Worm (Caenorhabditis elegans) whole organism, late embryonic: ENCODE results near the gene F41F3.1.

ENCODE experiments used
- C38D4.7 ChIP-seq: fragments of 200-800 bp; sonication (Bioruptor generic); optimal IDR thresholded peaks from 2 replicates; lab custom pipeline; 2018; ENCODE audit warnings: mild to moderate bottlenecking, missing genetic modification characterization, moderate library complexity, missing compliant biosample characterization
- ama-1 ChIP-seq: fragments of 150-350 bp; optimal IDR thresholded peaks from 2 replicates; lab custom pipeline; 2014
- ceh-14 ChIP-seq: sonication (generic microtip); optimal IDR thresholded peaks from 2 replicates; lab custom pipeline; 2016; ENCODE audit warnings: missing genotype, missing genetic modification characterization, missing compliant biosample characterization
- ceh-2 ChIP-seq: sonication (generic microtip); optimal IDR thresholded peaks from 2 replicates; lab custom pipeline; 2016; ENCODE audit warnings: missing genotype, missing genetic modification characterization, missing compliant biosample characterization
- ceh-22 ChIP-seq: sonication (generic microtip); optimal IDR thresholded peaks from 2 replicates; lab custom pipeline; 2017; ENCODE audit warnings: missing biosample characterization, missing genetic modification characterization
- ceh-24 ChIP-seq: sonication (generic microtip); optimal IDR thresholded peaks from 2 replicates; lab custom pipeline; 2016; ENCODE audit warnings: mild to moderate bottlenecking, missing genetic modification characterization, missing compliant biosample characterization
- ceh-34 ChIP-seq: sonication (generic microtip); optimal IDR thresholded peaks from 2 replicates; lab custom pipeline; 2016; ENCODE audit warnings: mild to moderate bottlenecking, missing genetic modification characterization, missing compliant biosample characterization
- ceh-45 ChIP-seq: fragments of 200-800 bp; sonication (Bioruptor generic); IDR thresholded peaks from 2 replicates; pipeline ENCODE4 v1.3.6; 2022; ENCODE audit warnings: missing genetic modification reagents, missing genetic modification characterization, missing compliant biosample characterization
- ceh-9 ChIP-seq: sonication (generic microtip); optimal IDR thresholded peaks from 2 replicates; lab custom pipeline; 2016; ENCODE audit warnings: mild to moderate bottlenecking, missing genetic modification characterization, inconsistent platforms, missing compliant biosample characterization
- che-1 ChIP-seq: sonication (generic microtip); optimal IDR thresholded peaks from 2 replicates; lab custom pipeline; 2016; ENCODE audit warnings: mild to moderate bottlenecking, missing genetic modification characterization, missing compliant biosample characterization
- dve-1 ChIP-seq: sonication (generic microtip); optimal IDR thresholded peaks from 2 replicates; lab custom pipeline; 2017; ENCODE audit warnings: antibody characterized with exemption, mild to moderate bottlenecking, missing genetic modification characterization, missing compliant biosample characterization
- ets-4 ChIP-seq: sonication (generic microtip); optimal IDR thresholded peaks from 2 replicates; lab custom pipeline; 2016; ENCODE audit warnings: missing genetic modification characterization, missing compliant biosample characterization
- eyg-1 ChIP-seq: sonication (generic microtip); optimal IDR thresholded peaks from 2 replicates; lab custom pipeline; 2016; ENCODE audit warnings: missing genotype, missing genetic modification characterization, missing compliant biosample characterization
- fax-1 ChIP-seq: sonication (generic microtip); optimal IDR thresholded peaks from 2 replicates; lab custom pipeline; 2016; ENCODE audit warnings: missing genotype, missing genetic modification characterization, missing compliant biosample characterization
- fkh-10 ChIP-seq: fragments of 150-350 bp; optimal IDR thresholded peaks from 2 replicates; lab custom pipeline; 2014; ENCODE audit warnings: missing biosample characterization, missing genetic modification reagents, missing genetic modification characterization
- fkh-6 ChIP-seq: sonication (generic microtip); optimal IDR thresholded peaks from 2 replicates; lab custom pipeline; 2016; ENCODE audit warnings: missing genetic modification characterization, missing compliant biosample characterization
- gmeb-2 ChIP-seq: sonication (generic microtip); optimal IDR thresholded peaks from 2 replicates; lab custom pipeline; 2016; ENCODE audit warnings: missing genetic modification characterization, inconsistent platforms, missing compliant biosample characterization
- hlh-13 ChIP-seq: fragments of 200-800 bp; sonication (Bioruptor generic); optimal IDR thresholded peaks from 2 replicates; lab custom pipeline; 2018; ENCODE audit warnings: mild to moderate bottlenecking, missing genetic modification characterization, missing compliant biosample characterization
- hlh-6 ChIP-seq: sonication (generic microtip); optimal IDR thresholded peaks from 2 replicates; lab custom pipeline; 2016; ENCODE audit warnings: missing genotype, missing genetic modification characterization, missing compliant biosample characterization
- hlh-8 ChIP-seq: sonication (generic microtip); optimal IDR thresholded peaks from 2 replicates; lab custom pipeline; 2016; ENCODE audit warnings: missing genotype, missing genetic modification characterization, missing compliant biosample characterization
- madf-2 ChIP-seq: sonication (generic microtip); optimal IDR thresholded peaks from 2 replicates; lab custom pipeline; 2017; ENCODE audit warnings: missing genetic modification characterization, missing compliant biosample characterization
- mec-3 ChIP-seq: sonication (generic microtip); optimal IDR thresholded peaks from 2 replicates; lab custom pipeline; 2016; ENCODE audit warnings: borderline replicate concordance, missing genetic modification characterization, missing compliant biosample characterization
- nfya-1 ChIP-seq: sonication (generic microtip); optimal IDR thresholded peaks from 2 replicates; lab custom pipeline; 2017; ENCODE audit warnings: missing genetic modification characterization, mild to moderate bottlenecking, missing compliant biosample characterization, antibody characterized with exemption, moderate library complexity
- odd-2 ChIP-seq: sonication (generic microtip); optimal IDR thresholded peaks from 2 replicates; lab custom pipeline; 2017; ENCODE audit warnings: antibody characterized with exemption, mild to moderate bottlenecking, missing genetic modification characterization, missing compliant biosample characterization
- pha-4 ChIP-seq: fragments of 150-350 bp; optimal IDR thresholded peaks from 2 replicates; lab custom pipeline; 2018; ENCODE audit warnings: missing biosample characterization, missing genetic modification reagents, missing genetic modification characterization
- sox-2 ChIP-seq: fragments of 200-800 bp; sonication (Bioruptor generic); IDR thresholded peaks from 2 replicates; pipeline ENCODE4 v1.3.6; 2022; ENCODE audit warnings: missing genetic modification reagents, missing genetic modification characterization, missing compliant biosample characterization
- tbx-2 ChIP-seq: sonication (generic microtip); optimal IDR thresholded peaks from 2 replicates; lab custom pipeline; 2016; ENCODE audit warnings: missing genetic modification characterization, missing compliant biosample characterization
- tbx-7 ChIP-seq: sonication (generic microtip); optimal IDR thresholded peaks from 2 replicates; lab custom pipeline; 2016; ENCODE audit warnings: missing genotype, missing genetic modification characterization, missing compliant biosample characterization
- ttx-3 ChIP-seq: sonication (generic microtip); optimal IDR thresholded peaks from 2 replicates; lab custom pipeline; 2016; ENCODE audit warnings: missing genetic modification reagents, missing genetic modification characterization, missing compliant biosample characterization
- unc-42 ChIP-seq: sonication (generic microtip); optimal IDR thresholded peaks from 2 replicates; lab custom pipeline; 2016; ENCODE audit warnings: missing genotype, missing genetic modification characterization, missing compliant biosample characterization
- unc-55 ChIP-seq: sonication (generic microtip); optimal IDR thresholded peaks from 2 replicates; lab custom pipeline; 2017; ENCODE audit warnings: missing biosample characterization, missing genetic modification reagents, missing genetic modification characterization
- unc-86 ChIP-seq: sonication (generic microtip); optimal IDR thresholded peaks from 2 replicates; lab custom pipeline; 2016; ENCODE audit warnings: missing genetic modification characterization, missing compliant biosample characterization

The F41F3.1 gene

DNA sequence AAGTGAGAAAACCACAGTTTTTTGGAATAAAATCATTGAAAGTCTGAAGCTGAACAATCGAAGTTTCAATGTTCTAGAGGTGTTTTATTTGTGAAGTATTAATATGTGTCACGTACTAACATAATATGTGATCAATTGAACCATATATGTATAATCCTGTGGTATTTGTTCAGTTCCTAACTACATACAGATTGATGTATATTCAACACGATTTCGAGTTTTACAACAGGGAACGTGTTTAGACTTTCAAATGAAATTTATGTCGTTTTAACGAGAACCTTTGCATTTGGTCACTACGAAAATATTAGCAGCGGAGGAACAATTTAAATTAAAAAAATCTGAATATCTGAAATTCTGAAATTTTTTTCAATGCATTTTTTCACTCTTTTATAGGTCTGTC is 20.2 kb downstream of the F41F3.1 start, which contains the start of gene K03B4.8:
Gene K03B4.8 (minus strand): TSS at position 101 of the 400 bp plus-strand sequence.
- TF ChIP-seq unc-86 (tag; lab: Kevin White, UChicago) = no peak
- no peak for TF ChIP-seq fkh-10 (GFP tag; lab: Kevin White, UChicago)
- TF ChIP-seq unc-55 (GFP tag; lab: Kevin White, UChicago) = no peak
- no peak for TF ChIP-seq C38D4.7 (GFP tag; lab: Kevin White, UChicago)
- TF ChIP-seq eyg-1 = no peak
- no peak for TF ChIP-seq odd-2 (tag; lab: Kevin White, UChicago)
- TF ChIP-seq ets-4 (tag; lab: Kevin White, UChicago) = no peak
- no peak for TF ChIP-seq ceh-24 (tag; lab: Kevin White, UChicago)
- TF ChIP-seq fax-1 (tag; lab: Kevin White, UChicago) = no peak
- no peak for TF ChIP-seq sox-2
- no peak for TF ChIP-seq tbx-7 (tag; lab: Kevin White, UChicago)

DNA sequence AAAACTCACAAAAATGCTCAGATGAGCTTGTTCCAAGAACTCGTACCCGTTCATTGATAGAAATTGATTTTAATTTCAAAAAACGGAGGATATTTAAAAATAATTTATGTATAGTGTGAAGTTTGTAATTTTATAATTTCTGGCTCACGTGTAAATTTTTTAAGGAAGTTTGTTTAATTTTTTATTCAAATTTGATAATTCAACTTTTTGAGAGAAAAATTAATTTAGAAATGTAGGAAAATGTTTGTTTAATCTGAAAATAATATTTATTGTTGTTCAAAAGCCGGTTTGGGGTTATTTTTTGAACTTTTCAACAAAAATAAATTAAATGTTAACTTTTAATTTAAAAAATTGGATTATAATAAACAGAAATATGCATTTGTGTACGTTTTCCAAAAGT is 21.7 kb downstream of the F41F3.1 start, which contains the start of gene K03B4.6:
Gene K03B4.6 (minus strand): TSS at position 101 of the 400 bp plus-strand sequence.
- TF ChIP-seq madf-2 (tag; lab: Kevin White, UChicago) (no peak), pha-4 (tag; lab: Kevin White, UChicago) (no peak), dve-1 (no peak), ets-4 (tag; lab: Kevin White, UChicago) (no peak), che-1 (tag; lab: Kevin White, UChicago) (no peak), ceh-2 (no peak)

DNA sequence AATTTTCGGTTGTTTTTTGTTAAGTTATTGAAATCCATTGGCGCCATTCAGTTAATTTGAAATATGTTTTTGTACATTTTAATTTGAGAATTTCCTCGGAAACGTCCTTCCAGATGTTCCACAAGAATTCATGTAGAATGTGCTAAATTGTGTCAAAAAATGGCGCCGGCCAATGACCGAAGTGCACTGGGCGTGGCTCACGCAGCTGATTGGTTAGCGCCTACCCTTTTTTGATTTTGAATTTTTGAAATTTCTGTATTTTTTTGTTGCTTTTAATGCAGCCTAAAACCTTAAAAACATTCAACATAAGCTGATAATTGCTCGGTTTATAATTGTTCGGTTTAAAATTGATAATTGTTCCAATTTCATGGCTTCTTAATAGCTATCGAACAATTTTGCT is 22.5 kb downstream of the F41F3.1 start:
- peak; percentile 65 for TF ChIP-seq nfya-1
- no peak for TF ChIP-seq mec-3 (tag; lab: Kevin White, UChicago)

DNA sequence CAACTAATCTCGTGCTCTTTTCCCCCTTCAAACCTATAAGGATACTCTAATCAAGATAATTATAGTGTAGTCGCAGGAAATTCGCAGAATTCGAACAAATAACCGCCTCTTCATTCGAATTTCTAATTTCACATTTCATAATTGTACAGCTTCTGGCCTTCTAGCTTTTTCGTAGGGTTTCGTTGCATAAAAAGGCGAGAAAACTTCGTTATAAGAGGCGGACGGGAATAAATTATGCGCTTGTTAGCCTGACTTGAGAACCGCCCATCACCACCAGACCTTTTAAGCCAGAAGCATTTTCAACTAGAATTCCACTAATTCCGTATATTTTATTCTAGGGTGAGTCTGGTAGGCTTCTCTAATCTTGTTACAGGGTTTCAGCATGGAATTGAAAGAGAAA is 27.3 kb downstream of the F41F3.1 start, which contains the start of gene K03B4.4:
Gene K03B4.4 (plus strand): TSS at position 301 of the 400 bp plus-strand sequence.
- TF ChIP-seq fkh-6 (no peak), ceh-22 (tag; lab: Kevin White, UChicago) (no peak), tbx-2 (no peak), pha-4 (tag; lab: Kevin White, UChicago) (no peak), ceh-45 (GFP tag; lab: Robert Waterston, UW) (no peak), hlh-13 (no peak), unc-86 (tag; lab: Kevin White, UChicago) (no peak), gmeb-2 (tag; lab: Kevin White, UChicago) (no peak), ama-1 (lab: Kevin White, UChicago) (no peak), ttx-3 (tag; lab: Kevin White, UChicago) (no peak), ceh-14 (tag; lab: Kevin White, UChicago) (no peak), odd-2 (tag; lab: Kevin White, UChicago) (no peak), unc-42 (tag; lab: Kevin White, UChicago) (no peak), nfya-1 (no peak), hlh-8 (tag; lab: Kevin White, UChicago) (no peak), ceh-9 (tag; lab: Kevin White, UChicago) (no peak), ceh-34 (tag; lab: Kevin White, UChicago) (no peak), hlh-6 (no peak)

DNA sequence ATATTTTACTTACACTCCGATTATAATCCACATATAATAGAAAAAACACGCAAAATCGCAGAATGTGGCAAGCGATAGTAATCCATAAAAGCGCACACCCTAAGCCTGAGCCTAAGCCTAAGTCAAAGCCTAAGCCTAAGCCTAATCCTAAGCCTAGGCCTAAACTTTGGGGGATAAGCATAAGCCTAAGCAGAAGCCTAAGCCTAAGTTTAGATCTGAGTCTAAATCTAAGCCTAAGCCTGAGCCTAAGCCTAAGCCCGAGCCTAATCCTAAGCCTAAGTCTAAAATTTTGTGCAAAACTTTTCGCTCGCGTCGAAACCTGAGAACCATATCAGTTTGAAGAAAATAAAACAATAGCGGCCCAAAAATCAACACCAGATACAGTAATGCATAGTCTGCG is 29.8 kb downstream of the F41F3.1 start:
- peak; percentile 74 for TF ChIP-seq dve-1
- TF ChIP-seq mec-3 (tag; lab: Kevin White, UChicago) = no peak
